Fruit fly (Drosophila melanogaster) S2 (cell line): ENCODE measurements around the gene ATPsynCF6.

Source experiments
- CG8478 ChIP-seq: fragments of >200 bp; optimal IDR thresholded peaks from 2 replicates; lab custom pipeline; 2018
- CTCF ChIP-seq, 2 experiments: fragments of >200 bp; optimal IDR thresholded peaks; 2 replicates each; lab custom pipeline; 2018

The ATPsynCF6 gene

dm6 chr3R:23312796-23313195 lies 43.1 kb downstream of the ATPsynCF6 start:
- no peak for TF ChIP-seq CG8478 (lab: Kevin White, UChicago)
- no peak for TF ChIP-seq CTCF (optimal IDR thresholded peaks at IDR 0.05; lab: Kevin White, UChicago)

dm6 chr3R:23310151-23310550 lies 45.7 kb downstream of the ATPsynCF6 start:
- TF ChIP-seq CTCF (optimal IDR thresholded peaks at IDR 0.05; lab: Kevin White, UChicago) (no peak), CG8478 (lab: Kevin White, UChicago) (no peak)

- no peak for TF ChIP-seq CTCF (optimal IDR thresholded peaks at IDR 0.05; lab: Kevin White, UChicago)
- TF ChIP-seq CG8478 (lab: Kevin White, UChicago): no peak
Measured at dm6 chr3R:23309690-23310089, 46.2 kb downstream of the ATPsynCF6 start.

- TF ChIP-seq CG8478 (lab: Kevin White, UChicago): no peak
- TF ChIP-seq CTCF (optimal IDR thresholded peaks at IDR 0.05; lab: Kevin White, UChicago): no peak
Measured at dm6 chr3R:23306828-23307227, 49.0 kb downstream of the ATPsynCF6 start.
